Worm (Caenorhabditis elegans): Measurements from ENCODE around the gene Y69A2AR.31.

ce11 chrIV:2600841-2601240 is 63.0 kb downstream of the Y69A2AR.31 start, which contains the start of gene epg-9:
- no peak for TF ChIP-seq nhr-2 (tag; optimal IDR thresholded peaks at IDR 0.05)
- no peak for TF ChIP-seq bed-3 (GFP tag; optimal IDR thresholded peaks at IDR 0.05)
